In genomic region chr3L:22871845-22872361, dm6 we compare ENCODE assay signal across 1 fruit fly cellular context.
TF ChIP-seq lines count a peak whose summit lies in the region.

Gene CG11109 (plus strand): TSS chr3L:22872200.
Gene Arf1 (minus strand): TSS chr3L:22872231.

TF ChIP-seq in whole organism, embryonic, 481 proteins besides CTCF, POLR2A, EP300 and RAD21 (continued from another document):
- TF ChIP-seq Doc3 (GFP tag; IDR thresholded peaks at IDR 0.05; lab: Robert Waterston, UW; ENCODE audit: partially characterized antibody): peak; percentile 33
- TF ChIP-seq gro (GFP tag; optimal IDR thresholded peaks at IDR 0.05; lab: Kevin White, UChicago): no peak
- no peak for TF ChIP-seq CG32767 (GFP tag; IDR thresholded peaks at IDR 0.05; lab: Robert Waterston, UW)
- TF ChIP-seq C15 (GFP tag; IDR thresholded peaks at IDR 0.05; lab: Robert Waterston, UW): no peak
- no peak for TF ChIP-seq otp (GFP tag; IDR thresholded peaks at IDR 0.05; lab: Robert Waterston, UW)
- TF ChIP-seq nmo (GFP tag; optimal IDR thresholded peaks at IDR 0.05; lab: Kevin White, UChicago): peak; percentile 19
- no peak for TF ChIP-seq CG18011 (GFP tag; optimal IDR thresholded peaks at IDR 0.05; lab: Kevin White, UChicago)
- no peak for TF ChIP-seq tx (GFP tag; optimal IDR thresholded peaks at IDR 0.05; lab: Kevin White, UChicago)
- TF ChIP-seq CG4617 (GFP tag; optimal IDR thresholded peaks at IDR 0.05; lab: Kevin White, UChicago; ENCODE audit: borderline replicate concordance): peak; percentile 58
- TF ChIP-seq CG12769 (tag; optimal IDR thresholded peaks at IDR 0.05; lab: Kevin White, UChicago): peak; percentile 30
- peak; percentile 27 for TF ChIP-seq Mad (GFP tag; optimal IDR thresholded peaks at IDR 0.05; lab: Kevin White, UChicago)
- TF ChIP-seq CG34224 (GFP tag; IDR thresholded peaks at IDR 0.05; lab: Robert Waterston, UW; ENCODE audit: partially characterized antibody): peak; percentile 70
- peak in 1 of 3 experiments; percentile 15 for TF ChIP-seq Stat92E (GFP tag; optimal IDR thresholded peaks at IDR 0.05; lab: Kevin White, UChicago)
- no peak for TF ChIP-seq gcm (GFP tag; optimal IDR thresholded peaks at IDR 0.05; lab: Kevin White, UChicago)
- TF ChIP-seq esg (GFP tag; conservative IDR thresholded peaks at IDR 0.05; lab: Robert Waterston, UW): no peak
- TF ChIP-seq onecut (GFP tag; IDR thresholded peaks at IDR 0.05; lab: Robert Waterston, UW): peak; percentile 27; the same call in 1 of the 2 replicates
- TF ChIP-seq dm (GFP tag; optimal IDR thresholded peaks at IDR 0.05; lab: Kevin White, UChicago): no peak
- TF ChIP-seq HmgD (GFP tag; optimal IDR thresholded peaks at IDR 0.05; lab: Kevin White, UChicago): peak; percentile 2
- peak; percentile 80 for TF ChIP-seq chinmo (GFP tag; IDR thresholded peaks at IDR 0.05; lab: Robert Waterston, UW; ENCODE audit: partially characterized antibody)
- TF ChIP-seq Ada2b (GFP tag; IDR thresholded peaks at IDR 0.05; lab: Robert Waterston, UW): no peak
- peak; percentile 32 for TF ChIP-seq CG17186 (GFP tag; optimal IDR thresholded peaks at IDR 0.05; lab: Kevin White, UChicago)
- no peak for TF ChIP-seq CG3281 (GFP tag; optimal IDR thresholded peaks at IDR 0.05; lab: Kevin White, UChicago)
- TF ChIP-seq cg (GFP tag; optimal IDR thresholded peaks at IDR 0.05; lab: Kevin White, UChicago): peak; percentile 64
- TF ChIP-seq CG14860 (GFP tag; IDR thresholded peaks at IDR 0.05; lab: Robert Waterston, UW; ENCODE audit: partially characterized antibody): peak; percentile 60
- no peak for TF ChIP-seq Spps (tag; optimal IDR thresholded peaks at IDR 0.05; lab: Kevin White, UChicago)
- peak; percentile 51 for TF ChIP-seq Dll (GFP tag; IDR thresholded peaks at IDR 0.05; lab: Robert Waterston, UW; ENCODE audit: partially characterized antibody)
- no peak for TF ChIP-seq CG18599 (GFP tag; optimal IDR thresholded peaks at IDR 0.05; lab: Kevin White, UChicago)
- 0 out of 2 replicates have a peak, but pooled peaks have one; percentile 18 for TF ChIP-seq H2.0 (GFP tag; IDR thresholded peaks at IDR 0.05; lab: Robert Waterston, UW)
- no peak for TF ChIP-seq fd64A (GFP tag; optimal IDR thresholded peaks at IDR 0.05; lab: Kevin White, UChicago)
- no peak for TF ChIP-seq CG17328 (GFP tag; IDR thresholded peaks at IDR 0.05; lab: Robert Waterston, UW)
- TF ChIP-seq CG4820 (GFP tag; optimal IDR thresholded peaks at IDR 0.05; lab: Kevin White, UChicago): no peak
- TF ChIP-seq lbe (GFP tag; optimal IDR thresholded peaks at IDR 0.05; lab: Kevin White, UChicago): no peak
- TF ChIP-seq CG4360 (GFP tag; IDR thresholded peaks at IDR 0.05; lab: Robert Waterston, UW): no peak
- no peak for TF ChIP-seq CG6813 (GFP tag; optimal IDR thresholded peaks at IDR 0.05; lab: Kevin White, UChicago)
- no peak for TF ChIP-seq salm (tag; optimal IDR thresholded peaks at IDR 0.05; lab: Kevin White, UChicago)
- no peak for TF ChIP-seq CG3726 (GFP tag; IDR thresholded peaks at IDR 0.05; lab: Robert Waterston, UW)
- TF ChIP-seq CG2120 (GFP tag; optimal IDR thresholded peaks at IDR 0.05; lab: Kevin White, UChicago): no peak
- TF ChIP-seq CG1832 (GFP tag; optimal IDR thresholded peaks at IDR 0.05; lab: Kevin White, UChicago): peak; percentile 67
- peak; percentile 82 for TF ChIP-seq Opbp (GFP tag; IDR thresholded peaks at IDR 0.05; lab: Robert Waterston, UW; ENCODE audit: partially characterized antibody)
- peak; percentile 15 for TF ChIP-seq CG15479 (GFP tag; optimal IDR thresholded peaks at IDR 0.05; lab: Kevin White, UChicago)
- TF ChIP-seq chm (GFP tag; IDR thresholded peaks at IDR 0.05; lab: Robert Waterston, UW): no peak
- no peak for TF ChIP-seq ham (GFP tag; IDR thresholded peaks at IDR 0.05; lab: Robert Waterston, UW)
- TF ChIP-seq inv (GFP tag; IDR thresholded peaks at IDR 0.05; lab: Robert Waterston, UW; ENCODE audit: partially characterized antibody): peak; percentile 44; the same call in 1 of the 2 replicates
- peak; percentile 44 for TF ChIP-seq Myb (GFP tag; optimal IDR thresholded peaks at IDR 0.05; lab: Kevin White, UChicago)
- TF ChIP-seq CG7556 (GFP tag; optimal IDR thresholded peaks at IDR 0.05; lab: Kevin White, UChicago): no peak
- peak; percentile 87 for TF ChIP-seq Dref (GFP tag; IDR thresholded peaks at IDR 0.05; lab: Robert Waterston, UW)
